Fruit fly (Drosophila melanogaster): ENCODE data around the gene CG32262.

The CG32262 gene

DNA sequence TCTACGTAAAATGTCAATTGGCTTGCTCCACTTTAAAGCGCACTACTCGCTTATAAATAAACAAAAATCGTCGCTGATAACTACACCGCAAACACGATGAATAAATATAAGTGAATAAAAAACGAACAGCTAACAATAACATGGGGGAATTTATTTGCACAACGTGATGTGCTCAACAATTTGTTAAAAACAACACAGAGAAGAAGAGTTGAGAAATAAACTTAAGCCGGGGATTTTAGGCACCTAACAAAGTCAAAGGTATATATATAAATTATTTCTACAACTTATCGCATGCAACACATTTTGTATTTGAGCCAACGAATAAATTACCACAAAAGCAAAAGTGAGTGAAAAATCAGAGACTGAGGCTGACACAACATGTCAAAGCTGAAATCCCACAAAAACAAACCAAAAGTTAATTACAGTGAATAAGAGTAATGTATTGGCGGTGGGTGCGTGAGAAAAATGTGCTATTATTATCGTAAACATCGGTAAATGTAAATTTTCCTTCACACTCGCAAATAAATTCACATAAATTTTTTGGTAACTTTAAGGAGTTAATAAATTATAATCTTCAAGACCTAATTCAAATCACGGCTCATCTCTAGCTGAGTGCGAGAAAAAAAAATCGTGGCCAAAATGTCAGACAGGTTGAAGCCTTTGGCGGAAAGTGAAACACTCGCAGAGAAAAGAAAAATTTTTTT is 37.6 kb downstream of the CG32262 start (continued):
- TF ChIP-seq fd59A (GFP tag; optimal IDR thresholded peaks at IDR 0.05), result no peak
- no peak for TF ChIP-seq dac (GFP tag; optimal IDR thresholded peaks at IDR 0.05)
- no peak for TF ChIP-seq CG6792 (GFP tag; optimal IDR thresholded peaks at IDR 0.05)
- TF ChIP-seq spab (GFP tag; optimal IDR thresholded peaks at IDR 0.05), result no peak
- TF ChIP-seq CG7368 (GFP tag; optimal IDR thresholded peaks at IDR 0.05), result no peak
- no peak for TF ChIP-seq CG16779 (tag; optimal IDR thresholded peaks at IDR 0.05)
- no peak for TF ChIP-seq Blimp-1 (GFP tag; optimal IDR thresholded peaks at IDR 0.05)
- TF ChIP-seq vri (GFP tag; optimal IDR thresholded peaks at IDR 0.05), result peak; percentile 3
- TF ChIP-seq OdsH (GFP tag; optimal IDR thresholded peaks at IDR 0.05), result peak; percentile 41
- TF ChIP-seq Smox (GFP tag; optimal IDR thresholded peaks at IDR 0.05), result peak; percentile 19
- TF ChIP-seq Hr4 (GFP tag; optimal IDR thresholded peaks at IDR 0.05), result peak; percentile 84
- TF ChIP-seq Hr39 (GFP tag; optimal IDR thresholded peaks at IDR 0.05), result peak; percentile 33
- TF ChIP-seq CG11762 (GFP tag; optimal IDR thresholded peaks at IDR 0.05; ENCODE audit: insufficient read depth), result no peak
- TF ChIP-seq Ets96B (tag; optimal IDR thresholded peaks at IDR 0.05), result no peak
- peak; percentile 74; the same call in 2 of the 3 replicates for TF ChIP-seq eg (GFP tag; IDR thresholded peaks at IDR 0.05)
- no peak for TF ChIP-seq fd85E (GFP tag; optimal IDR thresholded peaks at IDR 0.05)
- no peak for TF ChIP-seq Sox14 (GFP tag; optimal IDR thresholded peaks at IDR 0.05)
- TF ChIP-seq CG3032 (tag; optimal IDR thresholded peaks at IDR 0.05), result no peak
- peak; percentile 36 for TF ChIP-seq CG11294 (GFP tag; IDR thresholded peaks at IDR 0.05)
- TF ChIP-seq Sox102F (GFP tag; optimal IDR thresholded peaks at IDR 0.05), result peak; percentile 50
- no peak for TF ChIP-seq salr (GFP tag; optimal IDR thresholded peaks at IDR 0.05)
- TF ChIP-seq Eip78C (GFP tag), result peak; percentile 82
- TF ChIP-seq CG8319 (GFP tag; optimal IDR thresholded peaks at IDR 0.05), result no peak
- TF ChIP-seq svp (GFP tag), result peak; percentile 59
- peak; percentile 39 for TF ChIP-seq acj6 (GFP tag; optimal IDR thresholded peaks at IDR 0.05)
- no peak for TF ChIP-seq Eip93F (GFP tag; optimal IDR thresholded peaks at IDR 0.05)
- TF ChIP-seq Hr38 (GFP tag; optimal IDR thresholded peaks at IDR 0.05), result no peak
- TF ChIP-seq lz (GFP tag; optimal IDR thresholded peaks at IDR 0.05), result peak; percentile 27
- TF ChIP-seq dsx (GFP tag; optimal IDR thresholded peaks at IDR 0.05; ENCODE audit: poor library complexity, severe bottlenecking), result no peak
- TF ChIP-seq CG6276 (GFP tag; optimal IDR thresholded peaks at IDR 0.05), result no peak
- TF ChIP-seq CG34406 (GFP tag; optimal IDR thresholded peaks at IDR 0.05), result no peak
- no peak for TF ChIP-seq cyc (GFP tag; optimal IDR thresholded peaks at IDR 0.05)
- peak; percentile 46 for TF ChIP-seq esn (GFP tag; optimal IDR thresholded peaks at IDR 0.05)
- TF ChIP-seq CG11902 (GFP tag; optimal IDR thresholded peaks at IDR 0.05), result no peak
- peak; percentile 48 for TF ChIP-seq Met (GFP tag; optimal IDR thresholded peaks at IDR 0.05)
- peak; percentile 14 for TF ChIP-seq Ets21C (GFP tag; optimal IDR thresholded peaks at IDR 0.05)
- peak; percentile 78 for TF ChIP-seq CG8119 (GFP tag; IDR thresholded peaks at IDR 0.05)

dm6 chr3L:3771406-3771935 is 38.5 kb downstream of the CG32262 start:
- TF ChIP-seq CG1621 (tag; optimal IDR thresholded peaks at IDR 0.05) (peak; percentile 50), net (GFP tag; optimal IDR thresholded peaks at IDR 0.05) (peak; percentile 56), Sox102F (GFP tag; optimal IDR thresholded peaks at IDR 0.05) (peak; percentile 80), OdsH (GFP tag; optimal IDR thresholded peaks at IDR 0.05) (peak; percentile 89), CG10631 (GFP tag; optimal IDR thresholded peaks at IDR 0.05) (peak; percentile 81), dsx (GFP tag; optimal IDR thresholded peaks at IDR 0.05; ENCODE audit: poor library complexity, severe bottlenecking) (peak; percentile 85), dac (GFP tag; optimal IDR thresholded peaks at IDR 0.05) (no peak), ss (GFP tag; optimal IDR thresholded peaks at IDR 0.05) (peak; percentile 84 to 86), CG4318 (GFP tag; optimal IDR thresholded peaks at IDR 0.05) (peak; percentile 44), Eip78C (GFP tag) (peak; percentile 97), CG3032 (tag; optimal IDR thresholded peaks at IDR 0.05) (peak; percentile 71), Eip75B (GFP tag; optimal IDR thresholded peaks at IDR 0.05) (peak; percentile 59), topi (GFP tag; optimal IDR thresholded peaks at IDR 0.05) (peak; percentile 76), fd59A (GFP tag; optimal IDR thresholded peaks at IDR 0.05) (peak; percentile 34), CG9139 (GFP tag; optimal IDR thresholded peaks at IDR 0.05) (peak; percentile 80), Smox (GFP tag; optimal IDR thresholded peaks at IDR 0.05) (peak; percentile 73), CG16779 (tag; optimal IDR thresholded peaks at IDR 0.05) (peak; percentile 61), CG31627 (GFP tag; optimal IDR thresholded peaks at IDR 0.05) (peak; percentile 57), CG3919 (GFP tag; optimal IDR thresholded peaks at IDR 0.05) (peak; percentile 85), CG8632 (GFP tag; optimal IDR thresholded peaks at IDR 0.05) (peak; percentile 87), CG6163 (GFP tag; IDR thresholded peaks at IDR 0.05) (peak; percentile 80), CG11762 (GFP tag; optimal IDR thresholded peaks at IDR 0.05; ENCODE audit: insufficient read depth) (peak; percentile 43), lz (GFP tag; optimal IDR thresholded peaks at IDR 0.05) (peak; percentile 77), CG11294 (GFP tag; IDR thresholded peaks at IDR 0.05) (peak; percentile 79), CG6792 (GFP tag; optimal IDR thresholded peaks at IDR 0.05) (peak; percentile 89)

Measured in whole organism, prepupa.